Worm (Caenorhabditis elegans) whole organism, late embryonic: Measurements from ENCODE around the gene C14C6.2.

Experiments used
- ahr-1 ChIP-seq: sonication (generic microtip); optimal IDR thresholded peaks from 2 replicates; lab custom pipeline; 2016; ENCODE audit warnings: missing genetic modification characterization, missing compliant biosample characterization
- ceh-48 ChIP-seq: sonication (generic microtip); optimal IDR thresholded peaks from 2 replicates; lab custom pipeline; 2016; ENCODE audit warnings: missing genetic modification characterization, inconsistent platforms, missing compliant biosample characterization
- pha-4 ChIP-seq: fragments of 150-350 bp; optimal IDR thresholded peaks from 2 replicates; lab custom pipeline; 2018; ENCODE audit warnings: missing biosample characterization, missing genetic modification reagents, missing genetic modification characterization
- unc-42 ChIP-seq: sonication (generic microtip); optimal IDR thresholded peaks from 2 replicates; lab custom pipeline; 2016; ENCODE audit warnings: missing genotype, missing genetic modification characterization, missing compliant biosample characterization

DNA sequence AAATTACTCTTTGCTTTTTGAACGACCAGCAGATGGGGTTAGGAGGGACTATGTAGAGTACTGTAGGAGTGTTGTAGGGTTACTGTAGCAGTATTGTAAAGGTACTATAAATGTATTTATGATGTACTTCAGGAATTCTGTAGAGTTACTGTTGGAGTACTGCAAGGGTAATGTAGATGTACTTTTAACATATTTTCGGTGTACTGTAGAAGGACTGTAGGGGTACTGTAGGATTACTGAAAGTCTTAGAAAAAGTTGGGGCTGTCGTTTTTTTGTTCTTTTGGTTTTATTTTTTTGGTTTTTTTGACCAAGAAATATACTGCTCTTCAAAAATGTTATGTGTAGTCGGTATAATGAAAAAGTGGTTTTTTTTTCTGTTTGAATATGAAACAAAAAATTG, 35.7 kb downstream of the C14C6.2 start:
- TF ChIP-seq ceh-48 (no peak), unc-42 (tag; lab: Kevin White, UChicago) (no peak), pha-4 (tag; lab: Kevin White, UChicago) (no peak), ahr-1 (tag; lab: Kevin White, UChicago) (no peak)
